Worm (Caenorhabditis elegans) whole organism, late embryonic: ENCODE measurements around the gene cdk-12.
A peak's percentile ranks its signal among the peaks of the same experiment; 100 is the strongest.

Source experiments
- K09A11.1 ChIP-seq: sonication (generic microtip); optimal IDR thresholded peaks from 2 replicates; lab custom pipeline; 2017; ENCODE audit warnings: antibody characterized with exemption, mild to moderate bottlenecking, missing genetic modification characterization, missing compliant biosample characterization; ENCODE audit not compliant: insufficient read depth
- Y22D7AL.16 ChIP-seq: sonication (generic microtip); optimal IDR thresholded peaks from 2 replicates; lab custom pipeline; 2016; ENCODE audit warnings: missing genetic modification characterization, missing compliant biosample characterization
- ama-1 ChIP-seq: fragments of 150-350 bp; optimal IDR thresholded peaks from 2 replicates; lab custom pipeline; 2014
- ceh-14 ChIP-seq: sonication (generic microtip); optimal IDR thresholded peaks from 2 replicates; lab custom pipeline; 2016; ENCODE audit warnings: missing genotype, missing genetic modification characterization, missing compliant biosample characterization
- ceh-18 ChIP-seq: sonication (generic microtip); optimal IDR thresholded peaks from 2 replicates; lab custom pipeline; 2016; ENCODE audit warnings: missing genetic modification characterization, missing compliant biosample characterization
- ceh-19 ChIP-seq: fragments of 200-800 bp; sonication (Bioruptor generic); optimal IDR thresholded peaks from 2 replicates; lab custom pipeline; 2018; ENCODE audit warnings: mild to moderate bottlenecking, missing genetic modification characterization, missing compliant biosample characterization
- ceh-2 ChIP-seq: sonication (generic microtip); optimal IDR thresholded peaks from 2 replicates; lab custom pipeline; 2016; ENCODE audit warnings: missing genotype, missing genetic modification characterization, missing compliant biosample characterization
- ceh-24 ChIP-seq: sonication (generic microtip); optimal IDR thresholded peaks from 2 replicates; lab custom pipeline; 2016; ENCODE audit warnings: mild to moderate bottlenecking, missing genetic modification characterization, missing compliant biosample characterization
- ceh-30 ChIP-seq: fragments of 150-350 bp; optimal IDR thresholded peaks from 2 replicates; lab custom pipeline; 2014; ENCODE audit warnings: missing biosample characterization, missing genetic modification characterization
- ceh-31 ChIP-seq: sonication (generic microtip); optimal IDR thresholded peaks from 2 replicates; lab custom pipeline; 2016; ENCODE audit warnings: missing genetic modification characterization, missing compliant biosample characterization
- ceh-45 ChIP-seq: fragments of 200-800 bp; sonication (Bioruptor generic); IDR thresholded peaks from 2 replicates; pipeline ENCODE4 v1.3.6; 2022; ENCODE audit warnings: missing genetic modification reagents, missing genetic modification characterization, missing compliant biosample characterization
- ceh-48 ChIP-seq: sonication (generic microtip); optimal IDR thresholded peaks from 2 replicates; lab custom pipeline; 2016; ENCODE audit warnings: missing genetic modification characterization, inconsistent platforms, missing compliant biosample characterization
- dve-1 ChIP-seq: sonication (generic microtip); optimal IDR thresholded peaks from 2 replicates; lab custom pipeline; 2017; ENCODE audit warnings: antibody characterized with exemption, mild to moderate bottlenecking, missing genetic modification characterization, missing compliant biosample characterization
- elt-2 ChIP-seq: sonication (generic microtip); optimal IDR thresholded peaks from 2 replicates; lab custom pipeline; 2016; ENCODE audit warnings: missing genetic modification reagents, missing genetic modification characterization, missing compliant biosample characterization
- ets-4 ChIP-seq: sonication (generic microtip); optimal IDR thresholded peaks from 2 replicates; lab custom pipeline; 2016; ENCODE audit warnings: missing genetic modification characterization, missing compliant biosample characterization
- eyg-1 ChIP-seq: sonication (generic microtip); optimal IDR thresholded peaks from 2 replicates; lab custom pipeline; 2016; ENCODE audit warnings: missing genotype, missing genetic modification characterization, missing compliant biosample characterization
- fax-1 ChIP-seq: sonication (generic microtip); optimal IDR thresholded peaks from 2 replicates; lab custom pipeline; 2016; ENCODE audit warnings: missing genotype, missing genetic modification characterization, missing compliant biosample characterization
- fkh-10 ChIP-seq: fragments of 150-350 bp; optimal IDR thresholded peaks from 2 replicates; lab custom pipeline; 2014; ENCODE audit warnings: missing biosample characterization, missing genetic modification reagents, missing genetic modification characterization
- fkh-6 ChIP-seq: sonication (generic microtip); optimal IDR thresholded peaks from 2 replicates; lab custom pipeline; 2016; ENCODE audit warnings: missing genetic modification characterization, missing compliant biosample characterization
- hlh-15 ChIP-seq: sonication (generic microtip); optimal IDR thresholded peaks from 2 replicates; lab custom pipeline; 2016; ENCODE audit warnings: missing genetic modification characterization, missing compliant biosample characterization
- hlh-30 ChIP-seq: sonication (generic microtip); optimal IDR thresholded peaks from 2 replicates; lab custom pipeline; 2017; ENCODE audit warnings: antibody characterized with exemption, missing genetic modification characterization, missing compliant biosample characterization; ENCODE audit not compliant: insufficient read depth
- hlh-8 ChIP-seq: sonication (generic microtip); optimal IDR thresholded peaks from 2 replicates; lab custom pipeline; 2016; ENCODE audit warnings: missing genotype, missing genetic modification characterization, missing compliant biosample characterization
- lim-6 ChIP-seq: sonication (generic microtip); optimal IDR thresholded peaks from 2 replicates; lab custom pipeline; 2016; ENCODE audit warnings: missing genetic modification characterization, missing compliant biosample characterization
- lin-11 ChIP-seq: fragments of 200-800 bp; sonication (Bioruptor generic); optimal IDR thresholded peaks from 2 replicates; lab custom pipeline; 2018; ENCODE audit warnings: mild to moderate bottlenecking, missing genetic modification characterization, missing compliant biosample characterization
- mec-3 ChIP-seq: sonication (generic microtip); optimal IDR thresholded peaks from 2 replicates; lab custom pipeline; 2016; ENCODE audit warnings: borderline replicate concordance, missing genetic modification characterization, missing compliant biosample characterization
- nfya-1 ChIP-seq: sonication (generic microtip); optimal IDR thresholded peaks from 2 replicates; lab custom pipeline; 2017; ENCODE audit warnings: missing genetic modification characterization, mild to moderate bottlenecking, missing compliant biosample characterization, antibody characterized with exemption, moderate library complexity
- npax-4 ChIP-seq: sonication (generic microtip); optimal IDR thresholded peaks from 2 replicates; lab custom pipeline; 2016; ENCODE audit warnings: missing genetic modification characterization, missing compliant biosample characterization
- pat-9 ChIP-seq: fragments of 200-800 bp; sonication (Bioruptor generic); optimal IDR thresholded peaks from 2 replicates; lab custom pipeline; 2018; ENCODE audit warnings: mild to moderate bottlenecking, missing genetic modification characterization, moderate library complexity, missing compliant biosample characterization
- pax-1 ChIP-seq: fragments of 150-350 bp; optimal IDR thresholded peaks from 2 replicates; lab custom pipeline; 2014; ENCODE audit warnings: missing biosample characterization, missing genetic modification characterization
- pha-4 ChIP-seq: fragments of 150-350 bp; optimal IDR thresholded peaks from 2 replicates; lab custom pipeline; 2018; ENCODE audit warnings: missing biosample characterization, missing genetic modification reagents, missing genetic modification characterization
- pqm-1 ChIP-seq: sonication (generic microtip); optimal IDR thresholded peaks from 2 replicates; lab custom pipeline; 2016; ENCODE audit warnings: missing genetic modification characterization, missing compliant biosample characterization
- ref-2 ChIP-seq: sonication (generic microtip); optimal IDR thresholded peaks from 2 replicates; lab custom pipeline; 2016; ENCODE audit warnings: missing genetic modification characterization, missing compliant biosample characterization
- sdc-2 ChIP-seq: sonication (generic microtip); optimal IDR thresholded peaks from 2 replicates; lab custom pipeline; 2016; ENCODE audit warnings: missing genotype, missing genetic modification characterization, missing compliant biosample characterization
- sox-4 ChIP-seq: sonication (generic microtip); optimal IDR thresholded peaks from 2 replicates; lab custom pipeline; 2017; ENCODE audit warnings: mild to moderate bottlenecking, missing genetic modification characterization, inconsistent platforms, missing compliant biosample characterization
- tbx-2 ChIP-seq: sonication (generic microtip); optimal IDR thresholded peaks from 2 replicates; lab custom pipeline; 2016; ENCODE audit warnings: missing genetic modification characterization, missing compliant biosample characterization
- tbx-7 ChIP-seq: sonication (generic microtip); optimal IDR thresholded peaks from 2 replicates; lab custom pipeline; 2016; ENCODE audit warnings: missing genotype, missing genetic modification characterization, missing compliant biosample characterization
- ttx-3 ChIP-seq: sonication (generic microtip); optimal IDR thresholded peaks from 2 replicates; lab custom pipeline; 2016; ENCODE audit warnings: missing genetic modification reagents, missing genetic modification characterization, missing compliant biosample characterization
- unc-3 ChIP-seq, 2 experiments: fragments of 200-800 bp in 1 of 2; sonication (Bioruptor generic) in 1 of 2; sonication (generic microtip) in 1 of 2; conservative IDR thresholded peaks in 1 of 2; optimal IDR thresholded peaks in 1 of 2; 2 replicates each; pipeline versions ENCODE4 v1.3.6 to Lab custom; 2016 to 2022; ENCODE audit warnings: missing compliant biosample characterization in 2 of 2, missing genetic modification characterization in 2 of 2, missing genetic modification reagents in 1 of 2
- unc-42 ChIP-seq: sonication (generic microtip); optimal IDR thresholded peaks from 2 replicates; lab custom pipeline; 2016; ENCODE audit warnings: missing genotype, missing genetic modification characterization, missing compliant biosample characterization
- unc-55 ChIP-seq: sonication (generic microtip); optimal IDR thresholded peaks from 2 replicates; lab custom pipeline; 2017; ENCODE audit warnings: missing biosample characterization, missing genetic modification reagents, missing genetic modification characterization
- zip-5 ChIP-seq: sonication (generic microtip); optimal IDR thresholded peaks from 2 replicates; lab custom pipeline; 2016; ENCODE audit warnings: missing genetic modification characterization, missing compliant biosample characterization
- ztf-16 ChIP-seq: sonication (generic microtip); optimal IDR thresholded peaks from 2 replicates; lab custom pipeline; 2017; ENCODE audit warnings: missing genetic modification characterization, missing compliant biosample characterization

cdk-12 gene

ce11 chrIII:4345034-4345433 lies 12.2 kb downstream of the cdk-12 start, which contains the start of gene hse-5:
Gene hse-5 (plus strand): TSS chrIII:4345334.
- TF ChIP-seq ceh-24 (tag; lab: Kevin White, UChicago) = no peak
- TF ChIP-seq ceh-14 (tag; lab: Kevin White, UChicago) = no peak
- no peak for TF ChIP-seq ttx-3
- no peak for TF ChIP-seq sox-4 (tag; lab: Kevin White, UChicago)
- no peak for TF ChIP-seq unc-42 (tag; lab: Kevin White, UChicago)
- TF ChIP-seq sdc-2 (tag; lab: Kevin White, UChicago) = no peak
- no peak for TF ChIP-seq unc-3 (GFP tag; conservative IDR thresholded peaks at IDR 0.05; lab: Robert Waterston, UW)
- no peak for TF ChIP-seq unc-3 (tag; optimal IDR thresholded peaks at IDR 0.05; lab: Kevin White, UChicago)
- no peak for TF ChIP-seq Y22D7AL.16 (tag; lab: Kevin White, UChicago)
- TF ChIP-seq pqm-1 (tag; lab: Kevin White, UChicago) = no peak
- TF ChIP-seq ref-2 (tag; lab: Kevin White, UChicago) = no peak
- TF ChIP-seq hlh-8 (tag; lab: Kevin White, UChicago) = no peak
- TF ChIP-seq tbx-2 (tag; lab: Kevin White, UChicago) = no peak
- TF ChIP-seq, all 69 proteins: peak for 0

ce11 chrIII:4349799-4350198 lies 17.0 kb downstream of the cdk-12 start, which contains the start of gene B0285.6:
Gene B0285.6 (plus strand): TSS chrIII:4350099.
- TF ChIP-seq fkh-6 (tag; lab: Kevin White, UChicago) (no peak), ttx-3 (no peak), mec-3 (tag; lab: Kevin White, UChicago) (no peak), sox-4 (tag; lab: Kevin White, UChicago) (no peak), eyg-1 (no peak)

ce11 chrIII:4356384-4356783 lies 23.6 kb downstream of the cdk-12 start, which contains the start of gene mnp-1:
Gene mnp-1 (plus strand): TSS chrIII:4356594.
- TF ChIP-seq hlh-15 (no peak), zip-5 (tag; lab: Kevin White, UChicago) (no peak), ceh-45 (GFP tag; lab: Robert Waterston, UW) (no peak), fax-1 (tag; lab: Kevin White, UChicago) (no peak), K09A11.1 (tag; lab: Kevin White, UChicago) (no peak), lin-11 (tag; lab: Kevin White, UChicago) (no peak), sdc-2 (tag; lab: Kevin White, UChicago) (no peak), ztf-16 (tag; lab: Kevin White, UChicago) (no peak), lim-6 (tag; lab: Kevin White, UChicago) (no peak), eyg-1 (no peak), ama-1 (lab: Kevin White, UChicago) (no peak), ceh-18 (tag; lab: Kevin White, UChicago) (no peak), ceh-2 (tag; lab: Kevin White, UChicago) (no peak), ceh-14 (tag; lab: Kevin White, UChicago) (no peak), nfya-1 (tag; lab: Kevin White, UChicago) (no peak)

ce11 chrIII:4357438-4357837 lies 24.6 kb downstream of the cdk-12 start:
- no peak for TF ChIP-seq hlh-30 (tag; lab: Kevin White, UChicago)
- TF ChIP-seq unc-55 (GFP tag; lab: Kevin White, UChicago) = peak; percentile 63
- TF ChIP-seq tbx-7 = no peak
- peak; percentile 93 for TF ChIP-seq elt-2

ce11 chrIII:4358345-4358744 lies 25.6 kb downstream of the cdk-12 start:
- TF ChIP-seq ref-2 (tag; lab: Kevin White, UChicago) = no peak
- no peak for TF ChIP-seq mec-3 (tag; lab: Kevin White, UChicago)
- TF ChIP-seq unc-42 (tag; lab: Kevin White, UChicago) = no peak
- TF ChIP-seq pqm-1 (tag; lab: Kevin White, UChicago) = no peak
- no peak for TF ChIP-seq K09A11.1 (tag; lab: Kevin White, UChicago)
- no peak for TF ChIP-seq ets-4 (tag; lab: Kevin White, UChicago)
- TF ChIP-seq ama-1 (lab: Kevin White, UChicago) = no peak
- TF ChIP-seq nfya-1 (tag; lab: Kevin White, UChicago) = peak; percentile 22
- TF ChIP-seq pax-1 (tag; lab: Kevin White, UChicago) = no peak
- no peak for TF ChIP-seq ceh-19 (GFP tag; lab: Kevin White, UChicago)
- TF ChIP-seq sox-4 (tag; lab: Kevin White, UChicago) = no peak
- no peak for TF ChIP-seq eyg-1
- TF ChIP-seq ceh-31 = no peak
- TF ChIP-seq dve-1 = no peak
- no peak for TF ChIP-seq fkh-10
- TF ChIP-seq ceh-18 (tag; lab: Kevin White, UChicago) = peak; percentile 14
- no peak for TF ChIP-seq elt-2
- no peak for TF ChIP-seq npax-4 (tag; lab: Kevin White, UChicago)
- peak; percentile 93 for TF ChIP-seq unc-55 (GFP tag; lab: Kevin White, UChicago)
- no peak for TF ChIP-seq ceh-30
- TF ChIP-seq pat-9 (tag; lab: Kevin White, UChicago) = peak; percentile 30
- TF ChIP-seq zip-5 (tag; lab: Kevin White, UChicago) = no peak
- TF ChIP-seq pha-4 (tag; lab: Kevin White, UChicago) = no peak
- no peak for TF ChIP-seq ceh-48 (tag; lab: Kevin White, UChicago)
